Worm (Caenorhabditis elegans) whole organism, L4 larva: ENCODE results near the gene B0491.6.

Experiments used
- D1046.2 ChIP-seq: fragments of 200-800 bp; sonication (Bioruptor generic); IDR thresholded peaks from 2 replicates; pipeline ENCODE4 v1.3.6; 2022; ENCODE audit warnings: missing genetic modification characterization, missing compliant biosample characterization
- F10B5.3 ChIP-seq: sonication (generic microtip); optimal IDR thresholded peaks from 2 replicates; lab custom pipeline; 2016; ENCODE audit warnings: mild to moderate bottlenecking, missing genetic modification characterization, missing compliant biosample characterization
- F44E2.7 ChIP-seq: fragments of 200-800 bp; sonication (Bioruptor generic); IDR thresholded peaks from 2 replicates; pipeline ENCODE4 v2.1.2; 2022; ENCODE audit warnings: missing genetic modification characterization, missing compliant biosample characterization
- R02D3.7 ChIP-seq: fragments of 150-350 bp; sonication (generic microtip); optimal IDR thresholded peaks from 3 replicates; lab custom pipeline; 2014; ENCODE audit warnings: missing biosample characterization, missing genetic modification characterization
- T20F7.1 ChIP-seq: fragments of 200-800 bp; sonication (Bioruptor generic); optimal IDR thresholded peaks from 2 replicates; lab custom pipeline; 2018; ENCODE audit warnings: mild to moderate bottlenecking, missing genetic modification characterization, missing compliant biosample characterization
- Y48G9A.11 ChIP-seq: fragments of 200-800 bp; sonication (Bioruptor generic); IDR thresholded peaks from 2 replicates; pipeline ENCODE4 v1.3.6; 2022; ENCODE audit warnings: missing genetic modification reagents, missing genetic modification characterization, missing compliant biosample characterization
- aha-1 ChIP-seq: fragments of 150-350 bp; peaks from one replicate; lab custom pipeline; 2014; ENCODE audit warnings: missing biosample characterization, missing genetic modification characterization
- ceh-20 ChIP-seq: fragments of 200-800 bp; sonication (Bioruptor generic); IDR thresholded peaks from 2 replicates; pipeline ENCODE4 v1.3.6; 2022; ENCODE audit warnings: missing genetic modification reagents, missing genetic modification characterization, missing compliant biosample characterization
- ceh-28 ChIP-seq: fragments of 150-350 bp; optimal IDR thresholded peaks from 2 replicates; lab custom pipeline; 2014; ENCODE audit warnings: missing biosample characterization, missing genetic modification reagents, missing genetic modification characterization
- ceh-82 ChIP-seq: sonication (generic microtip); optimal IDR thresholded peaks from 2 replicates; lab custom pipeline; 2017; ENCODE audit warnings: missing biosample characterization, missing genetic modification characterization
- ces-1 ChIP-seq: fragments of 150-350 bp; sonication (generic microtip); optimal IDR thresholded peaks from 4 replicates; lab custom pipeline; 2014; ENCODE audit warnings: missing biosample characterization, missing genetic modification reagents, missing genetic modification characterization
- cey-2 ChIP-seq: sonication (generic microtip); optimal IDR thresholded peaks from 3 replicates; lab custom pipeline; 2017; ENCODE audit warnings: missing genetic modification characterization, mild to moderate bottlenecking, missing compliant biosample characterization, antibody characterized with exemption, borderline replicate concordance; ENCODE audit not compliant: insufficient read depth
- ctbp-1 ChIP-seq: fragments of 200-800 bp; sonication (Bioruptor generic); IDR thresholded peaks from 2 replicates; pipeline ENCODE4 v1.3.6; 2022; ENCODE audit warnings: missing genetic modification reagents, missing genetic modification characterization, missing compliant biosample characterization
- daf-16 ChIP-seq, 3 experiments: sonication (generic microtip); optimal IDR thresholded peaks; 2 replicates each; lab custom pipeline; 2016 to 2017; ENCODE audit warnings: missing genetic modification characterization in 3 of 3, missing genetic modification reagents in 3 of 3, mild to moderate bottlenecking in 2 of 3, missing compliant biosample characterization in 2 of 3, missing biosample characterization in 1 of 3, moderate library complexity in 1 of 3
- daf-19 ChIP-seq: fragments of 200-800 bp; sonication (Bioruptor generic); conservative IDR thresholded peaks from 2 replicates; pipeline ENCODE4 v1.3.6; 2022; ENCODE audit warnings: missing genetic modification characterization, missing compliant biosample characterization
- dmd-9 ChIP-seq: fragments of 200-800 bp; sonication (Bioruptor generic); IDR thresholded peaks from 2 replicates; pipeline ENCODE4 v1.3.6; 2022; ENCODE audit warnings: missing genetic modification reagents, missing genetic modification characterization, missing compliant biosample characterization
- dpl-1 ChIP-seq: fragments of 150-350 bp; optimal IDR thresholded peaks from 2 replicates; lab custom pipeline; 2014; ENCODE audit warnings: missing biosample characterization, missing genetic modification reagents, missing genetic modification characterization
- egl-43 ChIP-seq: fragments of 200-800 bp; sonication (Bioruptor generic); IDR thresholded peaks from 2 replicates; pipeline ENCODE4 v1.3.6; 2022; ENCODE audit warnings: missing genetic modification reagents, missing genetic modification characterization, missing compliant biosample characterization
- fos-1 ChIP-seq: fragments of 150-350 bp; optimal IDR thresholded peaks from 2 replicates; lab custom pipeline; 2014; ENCODE audit warnings: missing biosample characterization, missing genetic modification characterization
- gei-8 ChIP-seq: fragments of 200-800 bp; sonication (Bioruptor generic); optimal IDR thresholded peaks from 2 replicates; lab custom pipeline; 2018; ENCODE audit warnings: mild to moderate bottlenecking, missing genetic modification characterization, missing compliant biosample characterization
- hlh-11 ChIP-seq: fragments of 200-800 bp; sonication (Bioruptor generic); optimal IDR thresholded peaks from 2 replicates; lab custom pipeline; 2018; ENCODE audit warnings: mild to moderate bottlenecking, missing genetic modification characterization, missing compliant biosample characterization
- hlh-30 ChIP-seq: sonication (generic microtip); optimal IDR thresholded peaks from 2 replicates; lab custom pipeline; 2017; ENCODE audit warnings: antibody characterized with exemption, mild to moderate bottlenecking, missing genetic modification characterization, missing compliant biosample characterization; ENCODE audit not compliant: insufficient read depth
- hmg-1.1 ChIP-seq: fragments of 200-800 bp; sonication (Bioruptor generic); IDR thresholded peaks from 2 replicates; pipeline ENCODE4 v1.3.6; 2022; ENCODE audit warnings: missing genetic modification reagents, missing genetic modification characterization, missing compliant biosample characterization
- jun-1 ChIP-seq: fragments of 150-350 bp; optimal IDR thresholded peaks from 2 replicates; lab custom pipeline; 2014; ENCODE audit warnings: missing biosample characterization, missing genetic modification reagents, missing genetic modification characterization
- lim-7 ChIP-seq: fragments of 200-800 bp; sonication (Bioruptor generic); IDR thresholded peaks from 2 replicates; pipeline ENCODE4 v1.3.6; 2022; ENCODE audit warnings: missing genetic modification characterization, missing compliant biosample characterization
- lin-13 ChIP-seq: fragments of 150-350 bp; optimal IDR thresholded peaks from 2 replicates; lab custom pipeline; 2014; ENCODE audit warnings: missing biosample characterization, missing genetic modification reagents, missing genetic modification characterization
- lin-15B ChIP-seq: fragments of 150-350 bp; sonication (generic microtip); optimal IDR thresholded peaks from 3 replicates; lab custom pipeline; 2014; ENCODE audit warnings: missing biosample characterization, missing genetic modification characterization
- lir-3 ChIP-seq: sonication (generic microtip); optimal IDR thresholded peaks from 2 replicates; lab custom pipeline; 2016; ENCODE audit warnings: mild to moderate bottlenecking, missing genetic modification characterization, missing compliant biosample characterization
- lsy-2 ChIP-seq, 2 experiments: fragments of 150-350 bp in 1 of 2; sonication (generic microtip) in 1 of 2; optimal IDR thresholded peaks; 2 replicates each; lab custom pipeline; 2014 to 2017; ENCODE audit warnings: missing biosample characterization in 2 of 2, missing genetic modification characterization in 2 of 2
- madf-5 ChIP-seq, 2 experiments: fragments of 200-800 bp; sonication (Bioruptor generic); IDR thresholded peaks; 2 replicates each; pipeline ENCODE4 v1.3.6; 2022; ENCODE audit warnings: missing compliant biosample characterization in 2 of 2, missing genetic modification characterization in 2 of 2
- mdl-1 ChIP-seq, 2 experiments: fragments of 150-350 bp in 1 of 2; sonication (generic microtip) in 1 of 2; optimal IDR thresholded peaks; 2 replicates each; lab custom pipeline; 2014 to 2017; ENCODE audit warnings: missing biosample characterization in 2 of 2, missing genetic modification characterization in 2 of 2
- mdt-29 ChIP-seq: fragments of 200-800 bp; sonication (Bioruptor generic); IDR thresholded peaks from 2 replicates; pipeline ENCODE4 v1.3.6; 2022; ENCODE audit warnings: missing genetic modification reagents, missing genetic modification characterization, missing compliant biosample characterization
- mes-2 ChIP-seq: sonication (generic microtip); optimal IDR thresholded peaks from 2 replicates; lab custom pipeline; 2016; ENCODE audit warnings: missing genotype, mild to moderate bottlenecking, missing genetic modification characterization, missing compliant biosample characterization; ENCODE audit not compliant: poor library complexity, severe bottlenecking
- mxl-2 ChIP-seq: fragments of 200-800 bp; sonication (Bioruptor generic); conservative IDR thresholded peaks from 2 replicates; pipeline ENCODE4 v1.3.6; 2022; ENCODE audit warnings: missing genetic modification reagents, missing genetic modification characterization, missing compliant biosample characterization
- mxl-3 ChIP-seq: fragments of 200-800 bp; sonication (Bioruptor generic); optimal IDR thresholded peaks from 2 replicates; lab custom pipeline; 2018; ENCODE audit warnings: mild to moderate bottlenecking, missing genetic modification characterization, missing compliant biosample characterization
- nhr-102 ChIP-seq: sonication (generic microtip); optimal IDR thresholded peaks from 2 replicates; lab custom pipeline; 2016; ENCODE audit warnings: mild to moderate bottlenecking, missing genetic modification characterization, moderate library complexity, missing compliant biosample characterization
- nhr-11 ChIP-seq: fragments of 150-350 bp; optimal IDR thresholded peaks from 2 replicates; lab custom pipeline; 2014; ENCODE audit warnings: missing biosample characterization, missing genetic modification characterization
- nhr-111 ChIP-seq: fragments of 200-800 bp; sonication (Bioruptor generic); optimal IDR thresholded peaks from 2 replicates; lab custom pipeline; 2018; ENCODE audit warnings: mild to moderate bottlenecking, missing genetic modification characterization, missing compliant biosample characterization
- nhr-25 ChIP-seq: sonication (generic microtip); optimal IDR thresholded peaks from 2 replicates; lab custom pipeline; 2017; ENCODE audit warnings: missing genetic modification characterization, mild to moderate bottlenecking, missing compliant biosample characterization, antibody characterized with exemption, moderate library complexity, borderline replicate concordance; ENCODE audit not compliant: insufficient read depth
- pqm-1 ChIP-seq: sonication (generic microtip); optimal IDR thresholded peaks from 2 replicates; lab custom pipeline; 2017; ENCODE audit warnings: missing biosample characterization, missing genetic modification characterization
- rbr-2 ChIP-seq: sonication (generic microtip); optimal IDR thresholded peaks from 2 replicates; lab custom pipeline; 2016; ENCODE audit warnings: missing genotype, missing genetic modification characterization, missing compliant biosample characterization
- sdz-12 ChIP-seq: fragments of 200-800 bp; sonication (Bioruptor generic); optimal IDR thresholded peaks from 2 replicates; lab custom pipeline; 2018; ENCODE audit warnings: mild to moderate bottlenecking, missing genetic modification characterization, missing compliant biosample characterization
- spr-1 ChIP-seq: sonication (generic microtip); optimal IDR thresholded peaks from 2 replicates; lab custom pipeline; 2016; ENCODE audit warnings: mild to moderate bottlenecking, missing genetic modification characterization, missing compliant biosample characterization
- unc-130 ChIP-seq: sonication (generic microtip); optimal IDR thresholded peaks from 2 replicates; lab custom pipeline; 2016; ENCODE audit warnings: missing genetic modification reagents, missing genetic modification characterization, missing compliant biosample characterization
- unc-62 ChIP-seq, 3 experiments: fragments of 150-350 bp in 1 of 3; sonication (generic microtip); optimal IDR thresholded peaks in 2 of 3; peaks in 1 of 3; 1 replicate in 1 of 3; 2 replicates in 2 of 3; lab custom pipeline; 2014 to 2017; ENCODE audit warnings: missing biosample characterization in 3 of 3, missing genetic modification characterization in 3 of 3, missing genetic modification reagents in 3 of 3, missing genotype in 1 of 3
- zag-1 ChIP-seq: fragments of 150-350 bp; optimal IDR thresholded peaks from 2 replicates; lab custom pipeline; 2014; ENCODE audit warnings: missing biosample characterization, missing genetic modification characterization
- zip-2 ChIP-seq: fragments of 150-350 bp; optimal IDR thresholded peaks from 2 replicates; lab custom pipeline; 2014; ENCODE audit warnings: missing biosample characterization, missing genetic modification characterization
- ztf-11 ChIP-seq: fragments of 150-350 bp; optimal IDR thresholded peaks from 2 replicates; lab custom pipeline; 2014; ENCODE audit warnings: missing biosample characterization, missing genetic modification characterization

Gene B0491.6

DNA sequence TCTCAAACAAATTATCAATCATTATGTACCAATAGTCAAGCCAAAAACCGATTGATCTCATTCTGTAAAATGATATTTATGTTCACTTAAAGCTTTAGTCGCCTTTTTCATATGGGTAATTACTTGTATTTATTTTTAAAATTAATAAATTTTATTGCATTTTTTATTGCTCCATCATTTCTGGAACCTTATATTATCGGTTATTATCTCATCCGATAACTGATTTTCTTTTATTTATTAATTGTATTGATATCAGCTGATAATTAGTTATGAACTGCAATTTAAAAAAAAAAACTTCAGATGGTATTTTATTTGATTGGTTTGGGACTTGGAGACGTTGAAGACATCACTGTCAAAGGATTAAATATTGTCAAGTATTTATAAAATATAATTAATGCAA is 1.7 kb upstream of the B0491.6 start, which contains the start of gene dph-5:
TSS of gene dph-5 (plus strand) at position 301 of the 400 bp plus-strand sequence.
- TF ChIP-seq aha-1 (peak; percentile 23), ceh-20 (no peak)

DNA sequence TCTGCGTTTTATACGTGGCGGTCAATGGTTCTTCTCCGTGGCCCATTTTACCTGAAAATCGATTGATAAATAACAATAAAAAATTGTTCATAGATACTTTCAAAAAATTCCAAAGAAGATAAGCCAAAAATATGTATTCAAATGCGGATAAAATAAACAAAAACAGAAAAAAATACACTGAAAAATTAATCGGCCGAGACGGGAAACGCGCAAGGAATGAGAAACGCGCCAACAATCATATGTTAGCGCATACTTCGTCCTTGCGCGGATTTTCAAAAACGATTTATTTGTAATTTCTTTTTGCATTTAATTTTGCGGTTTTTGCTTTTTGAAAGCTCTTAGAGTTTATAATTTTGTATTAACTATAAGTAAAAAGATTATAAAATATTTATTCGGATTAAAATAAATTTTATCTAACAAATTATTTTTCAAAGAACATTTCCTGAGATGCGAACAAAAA is 2.5 kb downstream of the B0491.6 start, which contains the start of gene nduf-11:
TSS of gene nduf-11 (minus strand) at position 51 of the 460 bp plus-strand sequence.
- peak in 1 of 2 experiments; percentile 19 for TF ChIP-seq mdl-1 (tag; optimal IDR thresholded peaks at IDR 0.05; lab: Kevin White, UChicago)
- TF ChIP-seq unc-62 (GFP tag; optimal IDR thresholded peaks at IDR 0.05 in 1 of 2; lab: Kevin White, UChicago), result peak in 1 of 2 experiments; percentile 89
- TF ChIP-seq unc-62 (tag; optimal IDR thresholded peaks at IDR 0.05; lab: Kevin White, UChicago), result no peak
- TF ChIP-seq hmg-1.1 (GFP tag; lab: Robert Waterston, UW), result peak; percentile 61
- TF ChIP-seq mes-2 (tag; lab: Kevin White, UChicago), result peak; percentile 86
- TF ChIP-seq lin-15B (tag; lab: Kevin White, UChicago), result no peak
- no peak for TF ChIP-seq F44E2.7 (GFP tag; lab: Robert Waterston, UW)
- peak; percentile 53 for TF ChIP-seq nhr-11 (tag; lab: Kevin White, UChicago)
- no peak for TF ChIP-seq nhr-25 (tag; lab: Kevin White, UChicago)
- TF ChIP-seq fos-1 (tag; lab: Kevin White, UChicago), result no peak
- TF ChIP-seq zip-2 (tag; lab: Kevin White, UChicago), result peak; percentile 47
- peak; percentile 29; the same call in 1 of the 2 replicates for TF ChIP-seq mdt-29
- TF ChIP-seq dpl-1 (GFP tag; lab: Kevin White, UChicago), result peak; percentile 97
- no peak for TF ChIP-seq mxl-2
- no peak for TF ChIP-seq ces-1 (GFP tag; lab: Kevin White, UChicago)
- no peak for TF ChIP-seq zag-1
- no peak for TF ChIP-seq R02D3.7
- peak; percentile 89 for TF ChIP-seq nhr-102 (tag; lab: Kevin White, UChicago)
- no peak for TF ChIP-seq nhr-111 (GFP tag; lab: Kevin White, UChicago)
- peak; percentile 78 for TF ChIP-seq hlh-11 (tag; lab: Kevin White, UChicago)
- no peak for TF ChIP-seq lir-3 (tag; lab: Kevin White, UChicago)
- no peak for TF ChIP-seq ceh-82
- peak; percentile 49 for TF ChIP-seq F10B5.3 (tag; lab: Kevin White, UChicago)
- TF ChIP-seq T20F7.1, result no peak
- TF ChIP-seq lsy-2 (tag; optimal IDR thresholded peaks at IDR 0.05; lab: Kevin White, UChicago), result peak; percentile 6 to 92
- peak; percentile 56 for TF ChIP-seq spr-1 (tag; lab: Kevin White, UChicago)
- TF ChIP-seq ztf-11 (tag; lab: Kevin White, UChicago), result no peak
- peak; percentile 77 for TF ChIP-seq rbr-2 (tag; lab: Kevin White, UChicago)
- peak; percentile 62; the same call in 1 of the 2 replicates for TF ChIP-seq ctbp-1 (GFP tag; lab: Robert Waterston, UW)
- peak in 1 of 2 experiments; percentile 57 for TF ChIP-seq daf-16 (GFP tag; optimal IDR thresholded peaks at IDR 0.05; lab: Kevin White, UChicago)
- peak; percentile 63 for TF ChIP-seq daf-16 (tag; optimal IDR thresholded peaks at IDR 0.05; lab: Kevin White, UChicago)
- TF ChIP-seq lin-13 (GFP tag; lab: Kevin White, UChicago), result peak; percentile 53
- no peak for TF ChIP-seq sdz-12 (GFP tag; lab: Kevin White, UChicago)
- TF ChIP-seq hlh-30 (tag; lab: Kevin White, UChicago), result peak; percentile 85
- no peak for TF ChIP-seq mxl-3 (GFP tag; lab: Kevin White, UChicago)
- TF ChIP-seq gei-8 (GFP tag; lab: Kevin White, UChicago), result no peak
- TF ChIP-seq unc-130 (GFP tag; lab: Kevin White, UChicago), result peak; percentile 28
- no peak for TF ChIP-seq ceh-28 (tag; lab: Kevin White, UChicago)
- TF ChIP-seq dmd-9 (GFP tag; lab: Robert Waterston, UW), result no peak
- no peak for TF ChIP-seq pqm-1 (tag; lab: Kevin White, UChicago)
- no peak for TF ChIP-seq Y48G9A.11 (GFP tag; lab: Robert Waterston, UW)
- no peak for TF ChIP-seq D1046.2
- TF ChIP-seq lim-7, result no peak
- TF ChIP-seq daf-19 (GFP tag; lab: Robert Waterston, UW), result no peak
- no peak for TF ChIP-seq cey-2 (tag; lab: Kevin White, UChicago)
- 0 out of 2 replicates have a peak, but pooled peaks have one; percentile 3 for TF ChIP-seq egl-43 (GFP tag; lab: Robert Waterston, UW)
- no peak for TF ChIP-seq jun-1 (tag; lab: Kevin White, UChicago)
- TF ChIP-seq madf-5 (GFP tag; IDR thresholded peaks at IDR 0.05; lab: Robert Waterston, UW), result no peak
